Worm (Caenorhabditis elegans) whole organism, early embryonic: Measurements from ENCODE around the gene set-6.

Experiments
- ama-1 ChIP-seq: fragments of 150-350 bp; optimal IDR thresholded peaks from 2 replicates; lab custom pipeline; 2014
- flt-1 ChIP-seq: fragments of 200-800 bp; sonication (Bioruptor generic); IDR thresholded peaks from 2 replicates; pipeline ENCODE4 v1.3.6; 2022; ENCODE audit warnings: missing genetic modification characterization, missing compliant biosample characterization
- hmbx-1 ChIP-seq: sonication (generic microtip); optimal IDR thresholded peaks from 2 replicates; lab custom pipeline; 2016; ENCODE audit warnings: mild to moderate bottlenecking, missing genetic modification characterization, missing compliant biosample characterization
- tbx-11 ChIP-seq: fragments of 200-800 bp; sonication (Bioruptor generic); IDR thresholded peaks from 2 replicates; pipeline ENCODE4 v1.3.6; 2022; ENCODE audit warnings: missing genetic modification characterization, missing compliant biosample characterization

ce11 chrX:12022496-12022895 is 48.0 kb upstream of the set-6 start:
- no peak for TF ChIP-seq flt-1 (GFP tag; lab: Robert Waterston, UW)
- TF ChIP-seq hmbx-1 (tag; lab: Kevin White, UChicago), result no peak
- TF ChIP-seq tbx-11 (GFP tag; lab: Robert Waterston, UW), result no peak
- TF ChIP-seq ama-1, result no peak
